Worm (Caenorhabditis elegans) whole organism, L1 larva: Measurements from ENCODE around the gene cyp-33C6.

ENCODE experiments used
- C16A3.4 ChIP-seq: fragments of 150-350 bp; optimal IDR thresholded peaks from 2 replicates; lab custom pipeline; 2014; ENCODE audit warnings: missing biosample characterization, missing genetic modification characterization
- C34B4.2 ChIP-seq: sonication (generic microtip); optimal IDR thresholded peaks from 2 replicates; lab custom pipeline; 2017; ENCODE audit warnings: mild to moderate bottlenecking, missing genetic modification characterization, missing compliant biosample characterization
- Y116A8C.19 ChIP-seq: sonication (generic microtip); optimal IDR thresholded peaks from 2 replicates; lab custom pipeline; 2016; ENCODE audit warnings: missing compliant biosample characterization, missing genetic modification characterization, borderline replicate concordance
- alr-1 ChIP-seq: fragments of 200-800 bp; sonication (Bioruptor generic); optimal IDR thresholded peaks from 2 replicates; lab custom pipeline; 2018; ENCODE audit warnings: borderline replicate concordance, mild to moderate bottlenecking, missing genetic modification characterization, missing compliant biosample characterization
- aly-2 ChIP-seq: fragments of 150-350 bp; optimal IDR thresholded peaks from 2 replicates; lab custom pipeline; 2014; ENCODE audit warnings: missing biosample characterization, missing genetic modification characterization
- ceh-82 ChIP-seq, 3 experiments: fragments of 150-350 bp in 1 of 3; sonication (generic microtip) in 2 of 3; optimal IDR thresholded peaks; 2 replicates each; lab custom pipeline; 2014 to 2017; ENCODE audit warnings: missing biosample characterization in 3 of 3, missing genetic modification characterization in 3 of 3
- ceh-88 ChIP-seq: fragments of 200-800 bp; sonication (Bioruptor generic); IDR thresholded peaks from 2 replicates; pipeline ENCODE4 v1.3.6; 2022; ENCODE audit warnings: missing genetic modification characterization, missing compliant biosample characterization
- ceh-90 ChIP-seq: sonication (generic microtip); optimal IDR thresholded peaks from 2 replicates; lab custom pipeline; 2016; ENCODE audit warnings: missing genetic modification characterization, missing compliant biosample characterization
- ces-1 ChIP-seq: fragments of 150-350 bp; optimal IDR thresholded peaks from 2 replicates; lab custom pipeline; 2014; ENCODE audit warnings: missing biosample characterization, missing genetic modification reagents, missing genetic modification characterization
- dpl-1 ChIP-seq, 3 experiments: fragments of 150-350 bp in 2 of 3; sonication (generic microtip) in 1 of 3; optimal IDR thresholded peaks; 2 replicates each; lab custom pipeline; 2014 to 2017; ENCODE audit warnings: missing biosample characterization in 3 of 3, missing genetic modification characterization in 3 of 3, missing genetic modification reagents in 3 of 3
- dsc-1 ChIP-seq: sonication (generic microtip); optimal IDR thresholded peaks from 2 replicates; lab custom pipeline; 2016; ENCODE audit warnings: mild to moderate bottlenecking, missing genetic modification characterization, missing compliant biosample characterization
- efl-1 ChIP-seq, 4 experiments: fragments of 150-350 bp; optimal IDR thresholded peaks in 3 of 4; peaks in 1 of 4; 1 replicate in 1 of 4; 2 replicates in 3 of 4; lab custom pipeline; 2014; ENCODE audit warnings: missing biosample characterization in 2 of 4, missing genetic modification characterization in 2 of 4, missing genetic modification reagents in 2 of 4
- efl-3 ChIP-seq: fragments of 200-800 bp; sonication (Bioruptor generic); optimal IDR thresholded peaks from 2 replicates; lab custom pipeline; 2018; ENCODE audit warnings: mild to moderate bottlenecking, missing genetic modification characterization, missing compliant biosample characterization
- egl-13 ChIP-seq: sonication (generic microtip); optimal IDR thresholded peaks from 2 replicates; lab custom pipeline; 2016; ENCODE audit warnings: missing genotype, missing genetic modification reagents, missing genetic modification characterization, missing compliant biosample characterization
- elt-3 ChIP-seq, 6 experiments: fragments of 150-350 bp in 1 of 6; sonication (generic microtip); optimal IDR thresholded peaks; 2 replicates each; lab custom pipeline; 2017 to 2018; ENCODE audit warnings: missing biosample characterization in 6 of 6, missing genetic modification characterization in 6 of 6, inconsistent platforms in 1 of 6
- ets-5 ChIP-seq: fragments of 200-800 bp; sonication (Bioruptor generic); IDR thresholded peaks from 2 replicates; pipeline ENCODE4 v1.3.6; 2022; ENCODE audit warnings: missing genetic modification characterization, missing compliant biosample characterization
- fkh-4 ChIP-seq: sonication (generic microtip); optimal IDR thresholded peaks from 2 replicates; lab custom pipeline; 2016; ENCODE audit warnings: missing compliant biosample characterization, missing genetic modification characterization, borderline replicate concordance
- fkh-8 ChIP-seq: sonication (generic microtip); optimal IDR thresholded peaks from 2 replicates; lab custom pipeline; 2016; ENCODE audit warnings: mild to moderate bottlenecking, missing genetic modification characterization, missing compliant biosample characterization
- hlh-17 ChIP-seq: fragments of 200-800 bp; sonication (Bioruptor generic); optimal IDR thresholded peaks from 2 replicates; lab custom pipeline; 2018; ENCODE audit warnings: missing genetic modification characterization, mild to moderate bottlenecking, missing compliant biosample characterization, moderate library complexity, borderline replicate concordance
- hlh-4 ChIP-seq: sonication (generic microtip); optimal IDR thresholded peaks from 2 replicates; lab custom pipeline; 2016; ENCODE audit warnings: mild to moderate bottlenecking, missing genetic modification characterization, missing compliant biosample characterization
- hpl-2 ChIP-seq: fragments of 150-350 bp; optimal IDR thresholded peaks from 2 replicates; lab custom pipeline; 2014; ENCODE audit warnings: missing biosample characterization, missing genetic modification reagents, missing genetic modification characterization
- irx-1 ChIP-seq: sonication (generic microtip); optimal IDR thresholded peaks from 2 replicates; lab custom pipeline; 2016; ENCODE audit warnings: missing genetic modification characterization, missing compliant biosample characterization
- jun-1 ChIP-seq: fragments of 150-350 bp; optimal IDR thresholded peaks from 2 replicates; lab custom pipeline; 2014; ENCODE audit warnings: missing biosample characterization, missing genetic modification reagents, missing genetic modification characterization
- lin-13 ChIP-seq: fragments of 150-350 bp; optimal IDR thresholded peaks from 2 replicates; lab custom pipeline; 2014; ENCODE audit warnings: missing biosample characterization, missing genetic modification reagents, missing genetic modification characterization
- lin-14 ChIP-seq: fragments of 200-800 bp; sonication (Bioruptor generic); optimal IDR thresholded peaks from 2 replicates; lab custom pipeline; 2018; ENCODE audit warnings: mild to moderate bottlenecking, missing genetic modification characterization, moderate library complexity, missing compliant biosample characterization
- lin-39 ChIP-seq: fragments of 150-350 bp; optimal IDR thresholded peaks from 2 replicates; lab custom pipeline; 2014; ENCODE audit warnings: missing biosample characterization, missing genetic modification reagents, missing genetic modification characterization
- lir-3 ChIP-seq: sonication (generic microtip); optimal IDR thresholded peaks from 2 replicates; lab custom pipeline; 2016; ENCODE audit warnings: mild to moderate bottlenecking, missing genetic modification characterization, moderate library complexity, missing compliant biosample characterization; ENCODE audit not compliant: poor library complexity
- lsy-2 ChIP-seq, 2 experiments: fragments of 150-350 bp; optimal IDR thresholded peaks; 2 replicates each; lab custom pipeline; 2014; ENCODE audit warnings: missing biosample characterization in 2 of 2, missing genetic modification characterization in 2 of 2
- mab-9 ChIP-seq: fragments of 200-800 bp; sonication (Bioruptor generic); IDR thresholded peaks from 2 replicates; pipeline ENCODE4 v1.3.6; 2022; ENCODE audit warnings: missing genetic modification reagents, missing genetic modification characterization, missing compliant biosample characterization
- mep-1 ChIP-seq: fragments of 150-350 bp; optimal IDR thresholded peaks from 2 replicates; lab custom pipeline; 2014; ENCODE audit warnings: missing biosample characterization, missing genetic modification characterization
- nhr-12 ChIP-seq: sonication (generic microtip); optimal IDR thresholded peaks from 2 replicates; lab custom pipeline; 2017; ENCODE audit warnings: missing biosample characterization, missing genetic modification characterization
- nhr-19 ChIP-seq: fragments of 200-800 bp; sonication (Bioruptor generic); conservative IDR thresholded peaks from 2 replicates; pipeline ENCODE4 v1.3.6; 2022; ENCODE audit warnings: missing genetic modification characterization, missing compliant biosample characterization
- nhr-20 ChIP-seq: sonication (generic microtip); optimal IDR thresholded peaks from 2 replicates; lab custom pipeline; 2016; ENCODE audit warnings: mild to moderate bottlenecking, missing genetic modification characterization, missing compliant biosample characterization
- nhr-237 ChIP-seq: fragments of 150-350 bp; optimal IDR thresholded peaks from 2 replicates; lab custom pipeline; 2014; ENCODE audit warnings: missing biosample characterization, missing genetic modification characterization
- nhr-47 ChIP-seq: sonication (generic microtip); optimal IDR thresholded peaks from 2 replicates; lab custom pipeline; 2016; ENCODE audit warnings: mild to moderate bottlenecking, missing genetic modification characterization, moderate library complexity, missing compliant biosample characterization
- nhr-71 ChIP-seq: sonication (generic microtip); optimal IDR thresholded peaks from 2 replicates; lab custom pipeline; 2016; ENCODE audit warnings: mild to moderate bottlenecking, missing genetic modification characterization, moderate library complexity, missing compliant biosample characterization
- nhr-77 ChIP-seq: fragments of 150-350 bp; optimal IDR thresholded peaks from 2 replicates; lab custom pipeline; 2014; ENCODE audit warnings: missing biosample characterization, missing genetic modification characterization
- nhr-84 ChIP-seq: sonication (generic microtip); optimal IDR thresholded peaks from 2 replicates; lab custom pipeline; 2017; ENCODE audit warnings: missing biosample characterization, missing genetic modification characterization
- nhr-85 ChIP-seq: sonication (generic microtip); peaks from one replicate; lab custom pipeline; 2016; ENCODE audit warnings: missing genetic modification characterization, inconsistent platforms, missing compliant biosample characterization
- pag-3 ChIP-seq: sonication (generic microtip); optimal IDR thresholded peaks from 2 replicates; lab custom pipeline; 2017; ENCODE audit warnings: missing genetic modification characterization, mild to moderate bottlenecking, missing compliant biosample characterization, antibody characterized with exemption, borderline replicate concordance; ENCODE audit not compliant: insufficient read depth
- pax-3 ChIP-seq: fragments of 200-800 bp; sonication (Bioruptor generic); optimal IDR thresholded peaks from 2 replicates; lab custom pipeline; 2018; ENCODE audit warnings: mild to moderate bottlenecking, missing genetic modification characterization, moderate library complexity, missing compliant biosample characterization
- rnt-1 ChIP-seq: sonication (generic microtip); optimal IDR thresholded peaks from 2 replicates; lab custom pipeline; 2016; ENCODE audit warnings: mild to moderate bottlenecking, missing genetic modification characterization, moderate library complexity, missing compliant biosample characterization
- snpc-4 ChIP-seq: fragments of 150-350 bp; optimal IDR thresholded peaks from 2 replicates; lab custom pipeline; 2014; ENCODE audit warnings: missing biosample characterization, missing genetic modification characterization
- snu-23 ChIP-seq: sonication (generic microtip); optimal IDR thresholded peaks from 2 replicates; lab custom pipeline; 2016; ENCODE audit warnings: missing genetic modification characterization, missing compliant biosample characterization
- sptf-1 ChIP-seq: fragments of 150-350 bp; optimal IDR thresholded peaks from 2 replicates; lab custom pipeline; 2014; ENCODE audit warnings: missing biosample characterization, missing genetic modification characterization
- tbx-2 ChIP-seq: sonication (generic microtip); optimal IDR thresholded peaks from 2 replicates; lab custom pipeline; 2016; ENCODE audit warnings: missing genetic modification characterization, missing compliant biosample characterization
- tlp-1 ChIP-seq: fragments of 150-350 bp; optimal IDR thresholded peaks from 2 replicates; lab custom pipeline; 2014; ENCODE audit warnings: missing biosample characterization, missing genetic modification characterization
- unc-130 ChIP-seq: fragments of 150-350 bp; optimal IDR thresholded peaks from 2 replicates; lab custom pipeline; 2017; ENCODE audit warnings: missing biosample characterization, missing genetic modification characterization, inconsistent platforms
- unc-62 ChIP-seq: fragments of 150-350 bp; optimal IDR thresholded peaks from 2 replicates; lab custom pipeline; 2014; ENCODE audit warnings: missing biosample characterization, missing genetic modification reagents, missing genetic modification characterization
- unc-98 ChIP-seq: fragments of 200-800 bp; sonication (Bioruptor generic); IDR thresholded peaks from 2 replicates; pipeline ENCODE4 v1.3.6; 2022; ENCODE audit warnings: missing genetic modification characterization, missing compliant biosample characterization
- vab-15 ChIP-seq: sonication (generic microtip); optimal IDR thresholded peaks from 2 replicates; lab custom pipeline; 2017; ENCODE audit warnings: missing genotype, mild to moderate bottlenecking, missing genetic modification characterization, missing compliant biosample characterization
- xbp-1 ChIP-seq: sonication (generic microtip); optimal IDR thresholded peaks from 2 replicates; lab custom pipeline; 2016; ENCODE audit warnings: missing genetic modification characterization, missing compliant biosample characterization
- zag-1 ChIP-seq: fragments of 150-350 bp; optimal IDR thresholded peaks from 2 replicates; lab custom pipeline; 2014; ENCODE audit warnings: missing biosample characterization, missing genetic modification characterization

The cyp-33C6 gene

ce11 chrV:2277260-2277659 is 28.1 kb upstream of the cyp-33C6 start:
- TF ChIP-seq pag-3 (tag; lab: Kevin White, UChicago): no peak
- no peak for TF ChIP-seq fkh-4
- TF ChIP-seq nhr-20 (tag; lab: Kevin White, UChicago): peak; percentile 13
- no peak for TF ChIP-seq hlh-4 (tag; lab: Kevin White, UChicago)
- TF ChIP-seq alr-1 (tag; lab: Kevin White, UChicago): no peak
- TF ChIP-seq nhr-19 (GFP tag; lab: Robert Waterston, UW): no peak
- no peak for TF ChIP-seq nhr-84
- peak; percentile 19 for TF ChIP-seq snu-23
- TF ChIP-seq hlh-17 (GFP tag; lab: Kevin White, UChicago): no peak
- no peak for TF ChIP-seq vab-15 (tag; lab: Kevin White, UChicago)
- TF ChIP-seq unc-98 (GFP tag; lab: Robert Waterston, UW): no peak
- TF ChIP-seq zag-1 (tag; lab: Kevin White, UChicago): no peak
- no peak for TF ChIP-seq pax-3 (tag; lab: Kevin White, UChicago)
- no peak for TF ChIP-seq jun-1
- no peak for TF ChIP-seq lin-39
- no peak for TF ChIP-seq ets-5 (GFP tag; lab: Robert Waterston, UW)
- no peak for TF ChIP-seq unc-130
- no peak for TF ChIP-seq sptf-1
- no peak for TF ChIP-seq nhr-237 (tag; lab: Kevin White, UChicago)
- no peak for TF ChIP-seq Y116A8C.19
- TF ChIP-seq C34B4.2: no peak
- TF ChIP-seq nhr-77: peak; percentile 50
- no peak for TF ChIP-seq elt-3 (tag; optimal IDR thresholded peaks at IDR 0.05; lab: Kevin White, UChicago)
- no peak for TF ChIP-seq lir-3 (tag; lab: Kevin White, UChicago)
- no peak for TF ChIP-seq tbx-2 (tag; lab: Kevin White, UChicago)
- TF ChIP-seq dpl-1 (GFP tag; optimal IDR thresholded peaks at IDR 0.05; lab: Kevin White, UChicago): no peak
- TF ChIP-seq nhr-85: peak; percentile 42
- no peak for TF ChIP-seq mep-1 (tag; lab: Kevin White, UChicago)
- no peak for TF ChIP-seq nhr-12
- TF ChIP-seq nhr-47 (tag; lab: Kevin White, UChicago): no peak
- no peak for TF ChIP-seq ceh-90 (tag; lab: Kevin White, UChicago)
- TF ChIP-seq efl-3 (GFP tag; lab: Kevin White, UChicago): no peak
- no peak for TF ChIP-seq ceh-88 (GFP tag; lab: Robert Waterston, UW)
- no peak for TF ChIP-seq irx-1 (tag; lab: Kevin White, UChicago)
- no peak for TF ChIP-seq unc-62 (GFP tag; lab: Kevin White, UChicago)
- peak; percentile 21 for TF ChIP-seq nhr-71
- TF ChIP-seq C16A3.4 (tag; lab: Kevin White, UChicago): no peak
- TF ChIP-seq dsc-1 (tag; lab: Kevin White, UChicago): no peak
- no peak for TF ChIP-seq egl-13 (tag; lab: Kevin White, UChicago)
- no peak for TF ChIP-seq tlp-1 (tag; lab: Kevin White, UChicago)
- no peak for TF ChIP-seq snpc-4 (tag; lab: Kevin White, UChicago)
- TF ChIP-seq lin-14 (GFP tag; lab: Kevin White, UChicago): peak; percentile 67
- no peak for TF ChIP-seq rnt-1
- no peak for TF ChIP-seq efl-1 (optimal IDR thresholded peaks at IDR 0.05; lab: Kevin White, UChicago)
- TF ChIP-seq efl-1 (GFP tag; optimal IDR thresholded peaks at IDR 0.05 in 1 of 2; lab: Kevin White, UChicago): peak in 1 of 2 experiments; percentile 81
- peak in 1 of 3 experiments; percentile 21 for TF ChIP-seq ceh-82 (tag; optimal IDR thresholded peaks at IDR 0.05; lab: Kevin White, UChicago)
- TF ChIP-seq lin-13 (GFP tag; lab: Kevin White, UChicago): peak; percentile 25
- TF ChIP-seq fkh-8: peak; percentile 19
- no peak for TF ChIP-seq mab-9 (GFP tag; lab: Robert Waterston, UW)
- no peak for TF ChIP-seq ces-1 (GFP tag; lab: Kevin White, UChicago)
- TF ChIP-seq hpl-2: no peak
- no peak for TF ChIP-seq aly-2 (tag; lab: Kevin White, UChicago)
- no peak for TF ChIP-seq xbp-1 (tag; lab: Kevin White, UChicago)
- no peak for TF ChIP-seq lsy-2 (tag; optimal IDR thresholded peaks at IDR 0.05; lab: Kevin White, UChicago)
